Worm (Caenorhabditis elegans) whole organism, L1 larva: ENCODE data around the gene clec-42.

ENCODE experiments used
- C04F5.9 ChIP-seq: sonication (generic microtip); optimal IDR thresholded peaks from 2 replicates; lab custom pipeline; 2016; ENCODE audit warnings: missing genetic modification characterization, missing compliant biosample characterization
- ces-1 ChIP-seq: fragments of 150-350 bp; optimal IDR thresholded peaks from 2 replicates; lab custom pipeline; 2014; ENCODE audit warnings: missing biosample characterization, missing genetic modification reagents, missing genetic modification characterization
- egl-27 ChIP-seq, 2 experiments: fragments of 150-350 bp in 1 of 2; sonication (generic microtip); optimal IDR thresholded peaks; 3 replicates each; lab custom pipeline; 2017 to 2018; ENCODE audit warnings: missing biosample characterization in 2 of 2, missing genetic modification characterization in 2 of 2, missing genetic modification reagents in 2 of 2
- fos-1 ChIP-seq: fragments of 150-350 bp; optimal IDR thresholded peaks from 2 replicates; lab custom pipeline; 2014; ENCODE audit warnings: missing biosample characterization, missing genetic modification characterization
- jun-1 ChIP-seq: fragments of 150-350 bp; optimal IDR thresholded peaks from 2 replicates; lab custom pipeline; 2014; ENCODE audit warnings: missing biosample characterization, missing genetic modification reagents, missing genetic modification characterization
- lin-15B ChIP-seq: fragments of 150-350 bp; sonication (generic microtip); optimal IDR thresholded peaks from 3 replicates; lab custom pipeline; 2014; ENCODE audit warnings: missing biosample characterization, missing genetic modification characterization
- lin-39 ChIP-seq: fragments of 150-350 bp; optimal IDR thresholded peaks from 2 replicates; lab custom pipeline; 2014; ENCODE audit warnings: missing biosample characterization, missing genetic modification reagents, missing genetic modification characterization
- nhr-237 ChIP-seq: fragments of 150-350 bp; optimal IDR thresholded peaks from 2 replicates; lab custom pipeline; 2014; ENCODE audit warnings: missing biosample characterization, missing genetic modification characterization
- sptf-1 ChIP-seq: fragments of 150-350 bp; optimal IDR thresholded peaks from 2 replicates; lab custom pipeline; 2014; ENCODE audit warnings: missing biosample characterization, missing genetic modification characterization
- tlp-1 ChIP-seq: fragments of 150-350 bp; optimal IDR thresholded peaks from 2 replicates; lab custom pipeline; 2014; ENCODE audit warnings: missing biosample characterization, missing genetic modification characterization
- unc-86 ChIP-seq: sonication (generic microtip); optimal IDR thresholded peaks from 2 replicates; lab custom pipeline; 2016; ENCODE audit warnings: missing genetic modification characterization, missing compliant biosample characterization
- ztf-4 ChIP-seq: fragments of 150-350 bp; optimal IDR thresholded peaks from 2 replicates; lab custom pipeline; 2014; ENCODE audit warnings: missing biosample characterization, missing genetic modification characterization

DNA sequence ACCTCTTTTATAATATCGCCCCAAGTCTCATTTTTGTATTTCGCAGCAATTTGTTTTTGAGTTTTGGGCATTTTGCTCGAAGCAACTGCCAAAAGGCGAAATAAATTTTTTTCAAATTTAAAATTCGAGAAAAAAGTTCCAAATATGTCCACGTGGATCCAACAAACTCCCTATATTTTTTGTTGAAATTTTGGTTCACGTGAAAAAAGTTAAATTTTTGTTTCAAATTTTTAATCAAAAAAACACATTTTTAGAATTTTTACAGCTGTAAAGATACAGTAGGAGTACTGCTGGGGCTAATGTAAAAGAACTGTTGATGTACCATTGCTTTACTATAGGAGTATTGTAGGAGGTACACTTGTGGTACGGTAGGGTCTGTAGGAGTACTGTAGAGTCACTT is 24.1 kb upstream of the clec-42 start, which contains the start of gene C14A6.6:
- TF ChIP-seq fos-1 (tag; lab: Kevin White, UChicago) (no peak), lin-39 (tag; lab: Kevin White, UChicago) (no peak), egl-27 (tag; optimal IDR thresholded peaks at IDR 0.05; lab: Kevin White, UChicago) (no peak), lin-15B (tag; lab: Kevin White, UChicago) (no peak), C04F5.9 (tag; lab: Kevin White, UChicago) (no peak), ces-1 (GFP tag; lab: Kevin White, UChicago) (no peak), unc-86 (tag; lab: Kevin White, UChicago) (no peak), tlp-1 (tag; lab: Kevin White, UChicago) (no peak), jun-1 (tag; lab: Kevin White, UChicago) (no peak), ztf-4 (no peak), nhr-237 (no peak), sptf-1 (tag; lab: Kevin White, UChicago) (no peak)
